Worm (Caenorhabditis elegans) whole organism, late embryonic: ENCODE measurements around the gene F59E12.15.

Source experiments
- ceh-14 ChIP-seq: sonication (generic microtip); optimal IDR thresholded peaks from 2 replicates; lab custom pipeline; 2016; ENCODE audit warnings: missing genotype, missing genetic modification characterization, missing compliant biosample characterization
- ceh-19 ChIP-seq: fragments of 200-800 bp; sonication (Bioruptor generic); optimal IDR thresholded peaks from 2 replicates; lab custom pipeline; 2018; ENCODE audit warnings: mild to moderate bottlenecking, missing genetic modification characterization, missing compliant biosample characterization
- ceh-48 ChIP-seq: sonication (generic microtip); optimal IDR thresholded peaks from 2 replicates; lab custom pipeline; 2016; ENCODE audit warnings: missing genetic modification characterization, inconsistent platforms, missing compliant biosample characterization
- ceh-9 ChIP-seq: sonication (generic microtip); optimal IDR thresholded peaks from 2 replicates; lab custom pipeline; 2016; ENCODE audit warnings: mild to moderate bottlenecking, missing genetic modification characterization, inconsistent platforms, missing compliant biosample characterization
- nhr-11 ChIP-seq: fragments of 150-350 bp; optimal IDR thresholded peaks from 2 replicates; lab custom pipeline; 2014; ENCODE audit warnings: missing biosample characterization, missing genetic modification characterization
- pag-3 ChIP-seq: sonication (generic microtip); optimal IDR thresholded peaks from 2 replicates; lab custom pipeline; 2016; ENCODE audit warnings: missing compliant biosample characterization, missing genetic modification characterization, borderline replicate concordance
- pax-1 ChIP-seq: fragments of 150-350 bp; optimal IDR thresholded peaks from 2 replicates; lab custom pipeline; 2014; ENCODE audit warnings: missing biosample characterization, missing genetic modification characterization
- unc-55 ChIP-seq: sonication (generic microtip); optimal IDR thresholded peaks from 2 replicates; lab custom pipeline; 2017; ENCODE audit warnings: missing biosample characterization, missing genetic modification reagents, missing genetic modification characterization

DNA sequence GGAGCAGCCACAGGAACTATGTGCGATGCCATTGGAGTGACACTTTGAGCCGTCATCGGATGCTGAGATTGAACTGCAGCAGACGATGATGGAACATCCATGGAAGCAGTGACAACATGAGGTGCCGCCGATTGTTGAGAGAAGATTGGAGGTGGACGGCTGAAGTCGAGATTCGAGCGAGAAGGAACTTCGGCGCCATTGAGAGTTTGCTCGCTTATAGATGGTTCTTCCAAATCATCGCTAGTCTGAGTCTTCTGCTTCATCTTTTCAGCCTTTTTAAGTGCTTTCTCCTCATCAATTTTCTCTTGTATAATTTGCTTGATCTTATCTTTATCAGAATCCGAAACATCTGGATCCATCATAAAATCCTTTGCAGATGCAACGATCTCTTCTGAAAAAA, 13.9 kb upstream of the F59E12.15 start:
- no peak for TF ChIP-seq ceh-14
- TF ChIP-seq unc-55 = no peak
- TF ChIP-seq ceh-9 (tag; lab: Kevin White, UChicago) = no peak
- no peak for TF ChIP-seq ceh-48 (tag; lab: Kevin White, UChicago)
- TF ChIP-seq pag-3 = no peak
- no peak for TF ChIP-seq nhr-11 (tag; lab: Kevin White, UChicago)
- no peak for TF ChIP-seq ceh-19
- TF ChIP-seq pax-1 (tag; lab: Kevin White, UChicago) = no peak
